Fruit fly (Drosophila melanogaster): ENCODE data around the gene Ipk2.

Gene Ipk2

dm6 chr2L:542338-542967 is 31.6 kb downstream of the Ipk2 start, which contains the start of gene lwr (continued):
- TF ChIP-seq lmd (GFP tag; IDR thresholded peaks at IDR 0.05) (no peak), ssp (GFP tag; IDR thresholded peaks at IDR 0.05) (no peak), Stat92E (GFP tag; optimal IDR thresholded peaks at IDR 0.05) (peak in 1 of 3 experiments; percentile 32), pzg (GFP tag; optimal IDR thresholded peaks at IDR 0.05) (peak; percentile 69), ATbp (GFP tag; optimal IDR thresholded peaks at IDR 0.05) (no peak), CG12236 (GFP tag; optimal IDR thresholded peaks at IDR 0.05) (no peak), CG17802 (tag; optimal IDR thresholded peaks at IDR 0.05) (no peak), Myb (GFP tag; optimal IDR thresholded peaks at IDR 0.05) (peak; percentile 73), mam (GFP tag; optimal IDR thresholded peaks at IDR 0.05) (no peak), Dbx (GFP tag; IDR thresholded peaks at IDR 0.05) (no peak), CG3065 (GFP tag; optimal IDR thresholded peaks at IDR 0.05) (no peak), lab (GFP tag; optimal IDR thresholded peaks at IDR 0.05) (no peak), Bgb (GFP tag; IDR thresholded peaks at IDR 0.05; ENCODE audit: partially characterized antibody) (peak; percentile 55; the same call in 1 of the 2 replicates), phol (tag; optimal IDR thresholded peaks at IDR 0.05) (peak; percentile 40), CG17385 (GFP tag; optimal IDR thresholded peaks at IDR 0.05) (no peak), tna (GFP tag; IDR thresholded peaks at IDR 0.05; ENCODE audit: partially characterized antibody) (0 out of 2 replicates have a peak, but pooled peaks have one; percentile 28), CG7372 (GFP tag; IDR thresholded peaks at IDR 0.05) (no peak), CG13894 (tag; optimal IDR thresholded peaks at IDR 0.05) (no peak), slbo (GFP tag; IDR thresholded peaks at IDR 0.05) (no peak), Neu2 (GFP tag; optimal IDR thresholded peaks at IDR 0.05; ENCODE audit: borderline replicate concordance) (no peak), knrl (GFP tag; IDR thresholded peaks at IDR 0.05; ENCODE audit: partially characterized antibody) (peak; percentile 56; the same call in 2 of the 3 replicates), amos (GFP tag; IDR thresholded peaks at IDR 0.05; ENCODE audit: partially characterized antibody) (peak; percentile 64), CG16815 (GFP tag; optimal IDR thresholded peaks at IDR 0.05) (no peak), maf-S (GFP tag; optimal IDR thresholded peaks at IDR 0.05) (no peak), bbx (GFP tag; IDR thresholded peaks at IDR 0.05; ENCODE audit: partially characterized antibody) (peak; percentile 53; the same call in 1 of the 2 replicates), ac (GFP tag; optimal IDR thresholded peaks at IDR 0.05) (no peak), CG17186 (GFP tag; optimal IDR thresholded peaks at IDR 0.05) (peak; percentile 2), psq (GFP tag; optimal IDR thresholded peaks at IDR 0.05) (no peak), Hr3 (GFP tag; optimal IDR thresholded peaks at IDR 0.05) (no peak), Lhr (GFP tag; optimal IDR thresholded peaks at IDR 0.05) (peak; percentile 50), Hand (GFP tag; optimal IDR thresholded peaks at IDR 0.05) (no peak), CG6791 (GFP tag; IDR thresholded peaks at IDR 0.05; ENCODE audit: partially characterized antibody) (no peak), CG14710 (tag; optimal IDR thresholded peaks at IDR 0.05) (peak; percentile 38), CG10267 (tag; optimal IDR thresholded peaks at IDR 0.05) (peak; percentile 29), hkb (optimal IDR thresholded peaks at IDR 0.05) (no peak), hkb (GFP tag; IDR thresholded peaks at IDR 0.05) (no peak), chif (GFP tag; optimal IDR thresholded peaks at IDR 0.05) (no peak), E2f2 (GFP tag; IDR thresholded peaks at IDR 0.05) (peak; percentile 75), CG17568 (GFP tag; optimal IDR thresholded peaks at IDR 0.05) (no peak), vvl (GFP tag; IDR thresholded peaks at IDR 0.05) (no peak), Eip74EF (GFP tag; optimal IDR thresholded peaks at IDR 0.05) (no peak), Six4 (GFP tag; optimal IDR thresholded peaks at IDR 0.05) (no peak), eve (GFP tag; optimal IDR thresholded peaks at IDR 0.05) (no peak), BEAF-32 (GFP tag; optimal IDR thresholded peaks at IDR 0.05) (peak; percentile 79), bigmax (GFP tag; optimal IDR thresholded peaks at IDR 0.05) (no peak), Atf-2 (GFP tag; optimal IDR thresholded peaks at IDR 0.05) (no peak), inv (GFP tag; IDR thresholded peaks at IDR 0.05; ENCODE audit: partially characterized antibody) (peak; percentile 40; the same call in 1 of the 2 replicates), CG10274 (GFP tag; optimal IDR thresholded peaks at IDR 0.05) (no peak)

Measured in whole organism, embryonic.